Fruit fly (Drosophila melanogaster): ENCODE measurements around the gene daed.

The daed gene

DNA sequence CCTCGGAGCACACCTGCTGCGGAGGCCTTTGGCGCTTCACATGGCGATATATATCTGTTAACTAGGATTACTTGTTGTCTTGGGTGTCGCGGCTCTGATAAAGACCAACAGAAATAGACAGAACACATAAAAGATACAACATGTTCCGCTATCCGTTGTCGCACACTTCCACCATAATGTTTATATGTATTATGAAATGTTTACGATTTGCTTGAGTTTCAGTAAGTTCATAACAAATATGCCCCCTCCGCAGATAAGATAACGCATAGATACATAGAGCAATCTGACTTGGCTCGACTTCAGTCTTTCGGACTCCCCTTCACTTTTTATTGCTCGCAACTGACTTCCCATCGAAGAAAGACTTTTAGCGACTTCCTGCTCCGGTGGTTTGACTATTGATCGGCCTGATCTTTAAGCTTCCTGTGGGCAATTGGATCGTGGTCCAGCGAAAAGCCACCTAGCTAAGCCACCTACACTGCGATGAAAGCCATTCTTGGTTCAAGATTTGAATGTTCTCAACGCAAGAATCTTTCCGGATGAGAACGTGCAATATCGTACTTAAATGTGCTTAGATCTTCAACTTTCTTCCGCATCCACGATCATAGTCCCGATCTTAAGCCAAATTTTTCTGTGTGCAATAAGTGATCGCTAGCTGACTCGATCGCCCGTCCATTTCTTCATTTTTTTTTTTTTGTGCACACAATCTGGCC, 47.8 kb downstream of the daed start:
- no peak for TF ChIP-seq ovo (GFP tag; optimal IDR thresholded peaks at IDR 0.05)
- TF ChIP-seq pad (GFP tag; optimal IDR thresholded peaks at IDR 0.05) = no peak
- no peak for TF ChIP-seq cic (GFP tag; optimal IDR thresholded peaks at IDR 0.05)
- no peak for TF ChIP-seq CG7045 (GFP tag; optimal IDR thresholded peaks at IDR 0.05)
- no peak for TF ChIP-seq Clk (GFP tag; optimal IDR thresholded peaks at IDR 0.05)
- no peak for TF ChIP-seq CG33017 (tag; optimal IDR thresholded peaks at IDR 0.05)
- TF ChIP-seq toe (GFP tag; optimal IDR thresholded peaks at IDR 0.05) = no peak
- TF ChIP-seq tj (GFP tag; optimal IDR thresholded peaks at IDR 0.05) = no peak
- no peak for TF ChIP-seq CG7101 (tag; optimal IDR thresholded peaks at IDR 0.05)
- TF ChIP-seq CG14711 (tag; optimal IDR thresholded peaks at IDR 0.05) = no peak
- no peak for TF ChIP-seq CG5204 (GFP tag; optimal IDR thresholded peaks at IDR 0.05)

DNA sequence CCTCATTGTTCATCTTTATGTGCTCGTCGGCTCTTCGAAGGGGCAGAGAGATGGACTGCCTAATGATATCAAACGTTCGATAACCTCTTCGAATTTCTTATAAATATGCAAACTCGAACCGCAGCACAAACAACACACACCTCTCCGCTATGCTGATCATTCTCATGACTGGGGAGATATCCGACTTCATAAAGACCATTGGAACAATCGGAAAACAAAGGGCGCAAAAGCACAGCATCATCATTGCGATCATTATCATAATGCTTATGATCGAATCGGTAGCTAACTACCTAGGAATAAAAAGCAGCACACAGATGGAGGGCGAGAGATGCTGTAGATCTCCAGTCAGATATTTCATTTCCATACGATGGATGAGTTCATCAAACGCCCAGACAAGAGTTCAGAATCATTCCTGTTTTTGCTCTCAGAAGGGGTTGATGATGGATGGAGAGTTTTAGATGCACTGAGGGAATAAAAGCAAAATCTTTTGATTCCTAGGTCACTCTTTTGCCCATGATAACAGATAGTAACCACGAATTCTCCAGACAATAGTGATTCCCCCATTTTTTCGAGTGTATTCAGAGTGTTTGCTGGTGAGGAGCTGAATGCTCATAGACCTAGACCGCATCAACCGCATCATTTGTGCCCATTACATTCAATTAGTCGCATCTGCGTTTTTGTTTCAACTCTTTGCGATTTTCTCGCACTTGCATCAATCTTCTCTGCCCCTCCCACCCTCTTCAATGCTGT, 49.0 kb downstream of the daed start:
- TF ChIP-seq Crg-1 (GFP tag; optimal IDR thresholded peaks at IDR 0.05) (no peak), CG11617 (GFP tag; optimal IDR thresholded peaks at IDR 0.05) (no peak), CG33017 (tag; optimal IDR thresholded peaks at IDR 0.05) (no peak), kay (GFP tag; ENCODE audit: borderline replicate concordance) (no peak), Hr96 (GFP tag; optimal IDR thresholded peaks at IDR 0.05) (no peak), cic (GFP tag; optimal IDR thresholded peaks at IDR 0.05) (no peak), cnc (optimal IDR thresholded peaks at IDR 0.05) (no peak), CG1620 (GFP tag; optimal IDR thresholded peaks at IDR 0.05) (no peak)

DNA sequence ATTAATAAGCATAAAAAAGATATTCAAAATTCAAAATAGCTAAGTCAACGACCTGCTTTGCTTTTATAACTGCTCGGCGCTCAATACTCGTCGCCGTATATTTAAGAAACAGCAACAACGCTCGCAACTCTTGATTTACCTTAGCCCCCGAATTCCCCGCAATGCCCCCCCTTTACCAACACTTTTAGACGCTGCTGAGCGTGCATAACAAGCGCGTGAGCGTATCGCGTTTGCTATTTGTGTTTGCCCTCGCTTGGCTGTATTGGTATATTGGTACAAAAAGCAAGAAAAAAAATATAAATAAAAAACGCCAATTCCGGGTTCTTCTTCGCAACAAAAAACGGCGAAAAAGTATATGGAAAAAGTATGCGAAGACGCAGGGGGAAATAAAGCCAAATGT, 50.2 kb downstream of the daed start:
- TF ChIP-seq kay (GFP tag; ENCODE audit: borderline replicate concordance) (no peak), tj (GFP tag; optimal IDR thresholded peaks at IDR 0.05) (peak; percentile 100), CG12768 (GFP tag; optimal IDR thresholded peaks at IDR 0.05) (peak; percentile 27), pad (GFP tag; optimal IDR thresholded peaks at IDR 0.05) (peak; percentile 19), CG11617 (GFP tag; optimal IDR thresholded peaks at IDR 0.05) (peak; percentile 56), cnc (optimal IDR thresholded peaks at IDR 0.05) (no peak), CG1620 (GFP tag; optimal IDR thresholded peaks at IDR 0.05) (peak; percentile 6), CG14711 (tag; optimal IDR thresholded peaks at IDR 0.05) (peak; percentile 26), Hr96 (GFP tag; optimal IDR thresholded peaks at IDR 0.05) (no peak), ovo (GFP tag; optimal IDR thresholded peaks at IDR 0.05) (no peak), Mnt (GFP tag; optimal IDR thresholded peaks at IDR 0.05) (peak; percentile 69), Clk (GFP tag; optimal IDR thresholded peaks at IDR 0.05) (no peak), bab1 (GFP tag; optimal IDR thresholded peaks at IDR 0.05) (peak; percentile 31), Crg-1 (GFP tag; optimal IDR thresholded peaks at IDR 0.05) (no peak), CG33017 (tag; optimal IDR thresholded peaks at IDR 0.05) (no peak), CG7045 (GFP tag; optimal IDR thresholded peaks at IDR 0.05) (no peak), CG7101 (tag; optimal IDR thresholded peaks at IDR 0.05) (peak; percentile 19), toe (GFP tag; optimal IDR thresholded peaks at IDR 0.05) (peak; percentile 4), CG5204 (GFP tag; optimal IDR thresholded peaks at IDR 0.05) (no peak), cic (GFP tag; optimal IDR thresholded peaks at IDR 0.05) (peak; percentile 51)

DNA sequence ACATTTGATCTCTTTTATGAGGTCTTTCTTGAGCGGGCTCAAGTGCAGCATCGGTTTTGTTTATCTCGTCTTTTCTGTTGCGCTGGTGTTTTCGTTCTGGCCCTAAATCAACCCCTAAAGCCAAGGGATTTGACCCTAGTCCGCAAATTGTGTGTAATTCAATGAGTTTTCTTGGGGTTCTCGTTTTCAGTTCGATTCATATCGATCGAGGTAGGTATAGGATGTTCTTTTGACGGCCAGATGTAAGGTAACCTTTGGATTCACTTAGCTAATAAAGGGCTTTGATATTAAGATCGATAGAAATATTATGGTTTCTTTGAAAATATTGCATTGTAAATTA, 50.9 kb downstream of the daed start:
- TF ChIP-seq cnc (optimal IDR thresholded peaks at IDR 0.05) = no peak
- TF ChIP-seq Mnt (GFP tag; optimal IDR thresholded peaks at IDR 0.05) = no peak
- no peak for TF ChIP-seq bab1 (GFP tag; optimal IDR thresholded peaks at IDR 0.05)
- no peak for TF ChIP-seq CG11617 (GFP tag; optimal IDR thresholded peaks at IDR 0.05)
- no peak for TF ChIP-seq Crg-1 (GFP tag; optimal IDR thresholded peaks at IDR 0.05)

All from whole organism, adult.